Fruit fly (Drosophila melanogaster): ENCODE data around the gene mrt.

- TF ChIP-seq EcR (GFP tag; optimal IDR thresholded peaks at IDR 0.05) (no peak), Pif1A (GFP tag; optimal IDR thresholded peaks at IDR 0.05) (no peak), fd96Ca (GFP tag; IDR thresholded peaks at IDR 0.05) (no peak)
These were observed 43.8 kb downstream of the mrt start, which contains the start of the genes CG31064 and PolA2 for dm6 chr3R:27238438-27239301.

All from whole organism, pupa.